Worm (Caenorhabditis elegans) whole organism, early embryonic: ENCODE data around the gene nstp-1.

ENCODE experiments used
- B0310.2 ChIP-seq: sonication (generic microtip); optimal IDR thresholded peaks from 2 replicates; lab custom pipeline; 2016; ENCODE audit warnings: mild to moderate bottlenecking, missing genetic modification characterization, missing compliant biosample characterization
- F13C5.2 ChIP-seq: sonication (generic microtip); optimal IDR thresholded peaks from 2 replicates; lab custom pipeline; 2017; ENCODE audit warnings: mild to moderate bottlenecking, missing genetic modification characterization, inconsistent platforms, missing compliant biosample characterization
- aly-1 ChIP-seq: sonication (generic microtip); optimal IDR thresholded peaks from 2 replicates; lab custom pipeline; 2016; ENCODE audit warnings: missing genetic modification characterization, missing compliant biosample characterization
- ama-1 ChIP-seq: fragments of 150-350 bp; optimal IDR thresholded peaks from 2 replicates; lab custom pipeline; 2014
- ceh-13 ChIP-seq: fragments of 200-800 bp; sonication (Bioruptor generic); optimal IDR thresholded peaks from 2 replicates; lab custom pipeline; 2018; ENCODE audit warnings: mild to moderate bottlenecking, missing genetic modification characterization, missing compliant biosample characterization
- ceh-36 ChIP-seq: sonication (generic microtip); optimal IDR thresholded peaks from 2 replicates; lab custom pipeline; 2016; ENCODE audit warnings: missing genetic modification characterization, inconsistent platforms, missing compliant biosample characterization
- ets-7 ChIP-seq: sonication (generic microtip); optimal IDR thresholded peaks from 2 replicates; lab custom pipeline; 2016; ENCODE audit warnings: missing genotype, missing genetic modification characterization, missing compliant biosample characterization
- flt-1 ChIP-seq: fragments of 200-800 bp; sonication (Bioruptor generic); IDR thresholded peaks from 2 replicates; pipeline ENCODE4 v1.3.6; 2022; ENCODE audit warnings: missing genetic modification characterization, missing compliant biosample characterization
- hmbx-1 ChIP-seq: sonication (generic microtip); optimal IDR thresholded peaks from 2 replicates; lab custom pipeline; 2016; ENCODE audit warnings: mild to moderate bottlenecking, missing genetic modification characterization, missing compliant biosample characterization
- hmg-4 ChIP-seq: fragments of 200-800 bp; sonication (Bioruptor generic); optimal IDR thresholded peaks from 2 replicates; lab custom pipeline; 2018; ENCODE audit warnings: mild to moderate bottlenecking, missing genetic modification characterization, missing compliant biosample characterization
- hnd-1 ChIP-seq: sonication (generic microtip); optimal IDR thresholded peaks from 2 replicates; lab custom pipeline; 2016; ENCODE audit warnings: missing genetic modification characterization, missing compliant biosample characterization
- pes-1 ChIP-seq: fragments of 200-800 bp; sonication (Bioruptor generic); IDR thresholded peaks from 2 replicates; pipeline ENCODE4 v1.3.6; 2022; ENCODE audit warnings: missing genetic modification reagents, missing genetic modification characterization, missing compliant biosample characterization
- scrt-1 ChIP-seq: fragments of 200-800 bp; sonication (Bioruptor generic); IDR thresholded peaks from 2 replicates; pipeline ENCODE4 v1.3.6; 2022; ENCODE audit warnings: missing genetic modification characterization, missing compliant biosample characterization
- sea-1 ChIP-seq: fragments of 200-800 bp; sonication (Bioruptor generic); conservative IDR thresholded peaks from 2 replicates; pipeline ENCODE4 v1.3.6; 2022; ENCODE audit warnings: missing genetic modification characterization, missing compliant biosample characterization
- tbx-11 ChIP-seq: fragments of 200-800 bp; sonication (Bioruptor generic); IDR thresholded peaks from 2 replicates; pipeline ENCODE4 v1.3.6; 2022; ENCODE audit warnings: missing genetic modification characterization, missing compliant biosample characterization
- tbx-37 ChIP-seq: fragments of 200-800 bp; sonication (Bioruptor generic); conservative IDR thresholded peaks from 2 replicates; pipeline ENCODE4 v1.3.6; 2022; ENCODE audit warnings: missing genetic modification reagents, missing genetic modification characterization, missing compliant biosample characterization
- tra-4 ChIP-seq: sonication (generic microtip); optimal IDR thresholded peaks from 2 replicates; lab custom pipeline; 2017; ENCODE audit warnings: missing genetic modification characterization, missing compliant biosample characterization

nstp-1 gene

DNA sequence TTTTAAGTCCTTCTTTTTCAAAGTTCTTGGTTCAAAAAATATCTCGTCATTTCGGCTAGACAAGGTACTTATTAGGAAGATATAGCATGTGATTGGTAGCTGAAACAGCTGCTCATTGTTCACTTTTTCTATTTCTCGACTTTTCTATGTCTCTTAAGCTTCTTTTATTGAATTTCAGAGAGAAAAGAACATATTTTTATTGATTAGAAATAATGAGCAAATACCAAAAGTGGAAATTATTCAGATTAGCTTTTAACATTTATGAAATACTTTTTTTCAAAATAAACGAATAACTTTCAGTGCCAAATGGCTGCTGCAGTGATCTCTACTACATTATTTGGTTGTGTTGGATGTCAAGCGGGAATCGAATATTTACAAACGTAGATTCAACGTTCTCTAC lies at the start of gene nstp-1:
Gene nstp-1 (plus strand): TSS at position 301 of the 400 bp plus-strand sequence.
- no peak for TF ChIP-seq F13C5.2 (tag; lab: Kevin White, UChicago)
- no peak for TF ChIP-seq tbx-37
- no peak for TF ChIP-seq ama-1 (lab: Kevin White, UChicago)
- no peak for TF ChIP-seq ets-7 (tag; lab: Kevin White, UChicago)
- no peak for TF ChIP-seq scrt-1
- no peak for TF ChIP-seq ceh-36
- TF ChIP-seq pes-1 = no peak
- TF ChIP-seq hmg-4 (GFP tag; lab: Kevin White, UChicago) = no peak

DNA sequence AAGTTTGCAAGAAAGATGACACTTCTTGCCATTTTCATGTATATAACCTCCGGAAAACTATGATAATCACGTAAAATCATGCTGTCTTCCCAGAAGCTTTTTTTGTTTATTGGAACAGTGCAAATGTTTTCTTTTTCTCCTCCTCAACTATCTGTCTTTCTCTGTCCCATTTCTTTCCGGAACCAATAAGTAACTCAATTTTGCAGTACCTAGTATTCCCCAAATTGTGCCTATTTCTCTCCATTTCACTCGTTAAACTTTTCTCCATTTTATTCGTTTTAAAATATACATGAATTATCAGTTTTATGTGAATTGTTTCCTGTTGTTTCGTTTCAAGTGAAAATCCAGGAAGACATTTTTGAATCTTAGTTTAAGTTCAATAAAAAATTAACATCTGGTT lies 41.2 kb upstream of the nstp-1 start:
- TF ChIP-seq pes-1 (no peak), aly-1 (tag; lab: Kevin White, UChicago) (no peak), tbx-11 (GFP tag; lab: Robert Waterston, UW) (no peak)

DNA sequence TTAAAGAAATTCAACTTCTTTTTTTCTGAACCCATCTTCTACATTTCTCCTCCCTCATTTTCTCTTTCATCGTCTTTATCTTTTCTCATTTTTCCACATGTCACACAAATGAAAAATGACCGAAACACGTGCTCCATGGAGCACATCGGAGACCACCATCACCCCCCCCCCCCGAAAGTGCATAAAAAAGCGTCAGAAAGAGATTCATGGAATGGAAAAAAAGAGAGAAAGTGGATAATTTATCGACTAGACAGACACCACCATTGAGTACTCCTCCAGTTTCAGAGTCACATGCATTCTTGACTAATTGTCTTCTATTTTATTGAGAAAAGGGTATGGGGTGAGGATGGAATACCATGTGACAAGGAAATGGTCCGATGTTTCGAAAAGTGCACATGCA lies 37.5 kb upstream of the nstp-1 start:
- TF ChIP-seq pes-1 = no peak
- TF ChIP-seq scrt-1 = no peak
- TF ChIP-seq hmg-4 (GFP tag; lab: Kevin White, UChicago) = no peak
- no peak for TF ChIP-seq hnd-1 (tag; lab: Kevin White, UChicago)

DNA sequence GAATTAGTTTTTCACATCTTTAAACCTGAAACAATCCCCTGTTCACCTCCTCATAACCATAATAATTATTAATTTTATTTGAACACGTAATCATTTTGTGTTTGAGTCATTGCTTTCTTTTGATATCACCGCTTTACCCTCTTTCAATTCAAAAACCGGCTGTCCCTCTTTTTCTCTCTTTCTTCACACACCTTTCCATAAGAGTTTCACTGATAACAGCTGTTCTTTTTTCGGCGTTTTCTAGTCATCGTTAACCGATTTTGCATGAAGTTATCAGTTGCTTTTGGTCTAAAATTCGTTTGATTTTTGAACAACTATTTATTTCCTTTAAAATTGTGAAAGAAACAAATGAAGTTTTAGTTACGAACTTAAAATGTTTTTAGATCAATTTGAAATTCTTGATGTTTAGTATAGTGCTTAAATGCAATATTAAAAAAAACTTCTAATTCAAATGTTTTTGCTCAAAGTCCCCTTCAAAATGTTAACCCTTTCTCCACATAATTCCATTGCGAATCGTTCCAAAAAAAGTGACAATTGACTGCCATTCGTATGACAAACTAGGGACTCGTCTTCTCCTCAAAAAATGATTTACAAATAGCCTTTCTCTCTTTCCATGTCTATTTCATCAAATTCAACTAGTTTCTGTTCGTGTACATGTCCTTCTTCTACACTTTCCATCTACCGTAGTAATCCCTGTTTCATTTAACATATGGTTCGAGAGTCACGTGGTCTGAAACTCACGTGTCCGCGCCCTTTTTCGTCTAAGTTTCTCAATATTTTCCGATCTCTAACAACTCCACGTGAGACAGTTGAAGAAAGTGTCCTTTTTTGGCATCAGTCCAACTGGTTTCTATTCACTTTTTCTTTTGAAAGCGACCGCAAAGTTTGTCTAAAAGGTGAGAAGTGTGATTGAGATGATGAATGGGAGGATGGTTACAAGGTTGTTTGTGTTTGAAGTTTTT lies 35.3 kb upstream of the nstp-1 start:
- TF ChIP-seq scrt-1 (no peak), F13C5.2 (tag; lab: Kevin White, UChicago) (no peak), tra-4 (tag; lab: Kevin White, UChicago) (no peak), flt-1 (GFP tag; lab: Robert Waterston, UW) (no peak), B0310.2 (tag; lab: Kevin White, UChicago) (no peak), pes-1 (no peak), ceh-13 (GFP tag; lab: Kevin White, UChicago) (no peak), sea-1 (GFP tag; lab: Robert Waterston, UW) (no peak), ceh-36 (no peak), tbx-37 (no peak), hmg-4 (GFP tag; lab: Kevin White, UChicago) (no peak), hmbx-1 (tag; lab: Kevin White, UChicago) (no peak), tbx-11 (GFP tag; lab: Robert Waterston, UW) (no peak), ets-7 (tag; lab: Kevin White, UChicago) (no peak), hnd-1 (tag; lab: Kevin White, UChicago) (no peak), ama-1 (lab: Kevin White, UChicago) (no peak), aly-1 (tag; lab: Kevin White, UChicago) (no peak)

ce11 chrIV:8951953-8952567 lies 32.6 kb upstream of the nstp-1 start:
- TF ChIP-seq tbx-11 (GFP tag; lab: Robert Waterston, UW) = no peak
- no peak for TF ChIP-seq tbx-37
- no peak for TF ChIP-seq ceh-36

- TF ChIP-seq ceh-36 (no peak), tra-4 (tag; lab: Kevin White, UChicago) (no peak), ets-7 (tag; lab: Kevin White, UChicago) (no peak), pes-1 (no peak), tbx-37 (no peak), flt-1 (GFP tag; lab: Robert Waterston, UW) (no peak), ceh-13 (GFP tag; lab: Kevin White, UChicago) (no peak), B0310.2 (tag; lab: Kevin White, UChicago) (no peak), hnd-1 (tag; lab: Kevin White, UChicago) (no peak), scrt-1 (no peak), hmbx-1 (tag; lab: Kevin White, UChicago) (no peak), ama-1 (lab: Kevin White, UChicago) (no peak), F13C5.2 (tag; lab: Kevin White, UChicago) (no peak), tbx-11 (GFP tag; lab: Robert Waterston, UW) (no peak)
Measured at ce11 chrIV:8954126-8954525, 30.5 kb upstream of the nstp-1 start.

ce11 chrIV:8956189-8956588 lies 28.5 kb upstream of the nstp-1 start, which contains the start of gene tpra-1:
tpra-1 (plus strand) TSS chrIV:8956489.
- TF ChIP-seq aly-1 (tag; lab: Kevin White, UChicago) = no peak
- no peak for TF ChIP-seq hmbx-1 (tag; lab: Kevin White, UChicago)
- TF ChIP-seq pes-1 = no peak
- TF ChIP-seq hnd-1 (tag; lab: Kevin White, UChicago) = no peak
- no peak for TF ChIP-seq flt-1 (GFP tag; lab: Robert Waterston, UW)
- no peak for TF ChIP-seq hmg-4 (GFP tag; lab: Kevin White, UChicago)
- TF ChIP-seq tbx-11 (GFP tag; lab: Robert Waterston, UW) = no peak
- no peak for TF ChIP-seq ceh-13 (GFP tag; lab: Kevin White, UChicago)
- no peak for TF ChIP-seq tra-4 (tag; lab: Kevin White, UChicago)
- no peak for TF ChIP-seq F13C5.2 (tag; lab: Kevin White, UChicago)
- no peak for TF ChIP-seq ets-7 (tag; lab: Kevin White, UChicago)
- no peak for TF ChIP-seq scrt-1

ce11 chrIV:8964042-8964441 lies 20.6 kb upstream of the nstp-1 start:
- peak; percentile 78 for TF ChIP-seq tbx-37
- peak; percentile 92 for TF ChIP-seq pes-1
- TF ChIP-seq sea-1 (GFP tag; lab: Robert Waterston, UW) = peak; percentile 84
- TF ChIP-seq scrt-1 = peak; percentile 86
- TF ChIP-seq tbx-11 (GFP tag; lab: Robert Waterston, UW) = peak; percentile 82
- TF ChIP-seq flt-1 (GFP tag; lab: Robert Waterston, UW) = peak; percentile 87
